Fruit fly (Drosophila melanogaster) whole organism, pupa: Measurements from ENCODE around the gene Ndc80.
A peak's percentile ranks its signal among the peaks of the same experiment; 100 is the strongest.

ENCODE experiments used
- CG13204 ChIP-seq: fragments of 200-800 bp; sonication (Bioruptor generic); optimal IDR thresholded peaks from 2 replicates; lab custom pipeline; 2018; ENCODE audit warnings: missing biosample characterization, mild to moderate bottlenecking, missing genetic modification characterization, moderate library complexity
- CG14655 ChIP-seq: fragments of 200-800 bp; sonication (Bioruptor generic); optimal IDR thresholded peaks from 3 replicates; lab custom pipeline; 2017; ENCODE audit warnings: mild to moderate bottlenecking, missing biosample characterization, missing genetic modification reagents, missing genetic modification characterization
- CG32121 ChIP-seq: fragments of 200-800 bp; sonication (Bioruptor generic); IDR thresholded peaks from 2 replicates; pipeline ENCODE4 v1.3.6; 2022; ENCODE audit warnings: missing biosample characterization, missing genetic modification characterization
- CG4496 ChIP-seq: fragments of 200-800 bp; sonication (Bioruptor generic); IDR thresholded peaks from 3 replicates; pipeline ENCODE4 v1.3.6; 2022; ENCODE audit warnings: missing biosample characterization, missing genetic modification characterization
- CG8159 ChIP-seq: fragments of 200-800 bp; sonication (Bioruptor generic); optimal IDR thresholded peaks from 3 replicates; lab custom pipeline; 2018; ENCODE audit warnings: missing biosample characterization, mild to moderate bottlenecking, missing genetic modification characterization, moderate library complexity
- D1 ChIP-seq: fragments of 200-800 bp; sonication (Bioruptor generic); optimal IDR thresholded peaks from 2 replicates; lab custom pipeline; 2018; ENCODE audit warnings: missing biosample characterization, mild to moderate bottlenecking, missing genetic modification characterization, moderate library complexity
- EcR ChIP-seq: fragments of 200-800 bp; sonication (Bioruptor generic); optimal IDR thresholded peaks from 3 replicates; lab custom pipeline; 2019; ENCODE audit warnings: missing biosample characterization, missing genetic modification characterization, mild to moderate bottlenecking, moderate library complexity, missing genetic modification reagents
- Snoo ChIP-seq: fragments of 200-800 bp; sonication (Bioruptor generic); optimal IDR thresholded peaks from 3 replicates; lab custom pipeline; 2017; ENCODE audit warnings: missing biosample characterization, mild to moderate bottlenecking, missing genetic modification characterization, inconsistent platforms
- fd96Ca ChIP-seq: fragments of 200-800 bp; sonication (Bioruptor generic); IDR thresholded peaks from 3 replicates; pipeline ENCODE4 v1.3.6; 2022; ENCODE audit warnings: missing biosample characterization, missing genetic modification characterization

dm6 chrX:13644696-13645393, 33.0 kb upstream of the Ndc80 start:
- TF ChIP-seq CG4496 (GFP tag; lab: Robert Waterston, UW) (peak; percentile 49; the same call in 2 of the 3 replicates), Snoo (peak; percentile 41), fd96Ca (GFP tag; lab: Robert Waterston, UW) (no peak), CG13204 (peak; percentile 78), D1 (no peak), EcR (GFP tag; lab: Kevin White, UChicago) (peak; percentile 61), CG14655 (GFP tag; lab: Kevin White, UChicago) (peak; percentile 5), CG32121 (GFP tag; lab: Robert Waterston, UW) (no peak), CG8159 (tag; lab: Kevin White, UChicago) (peak; percentile 38)
